Fruit fly (Drosophila melanogaster): ENCODE results near the gene LSm-4.

Gene LSm-4

dm6 chr2L:10439174-10439573, 34.2 kb upstream of the LSm-4 start, which contains the start of gene Nse4 (continued):
- no peak for TF ChIP-seq Ravus (GFP tag; IDR thresholded peaks at IDR 0.05)
- no peak for TF ChIP-seq grau (tag; optimal IDR thresholded peaks at IDR 0.05)
- no peak for TF ChIP-seq Hsf (GFP tag; optimal IDR thresholded peaks at IDR 0.05)
- peak; percentile 97 for TF ChIP-seq CG30020 (tag; optimal IDR thresholded peaks at IDR 0.05)
- TF ChIP-seq HLH4C (GFP tag; IDR thresholded peaks at IDR 0.05; ENCODE audit: partially characterized antibody) = peak; percentile 94
- peak; percentile 38 for TF ChIP-seq CG8290 (GFP tag; optimal IDR thresholded peaks at IDR 0.05)
- TF ChIP-seq CG8290 (tag; optimal IDR thresholded peaks at IDR 0.05) = no peak
- no peak for TF ChIP-seq CG6854 (GFP tag; optimal IDR thresholded peaks at IDR 0.05)
- TF ChIP-seq tap (tag; optimal IDR thresholded peaks at IDR 0.05) = no peak
- TF ChIP-seq CG2129 (GFP tag; IDR thresholded peaks at IDR 0.05; ENCODE audit: partially characterized antibody) = no peak
- no peak for TF ChIP-seq Ssrp (tag; optimal IDR thresholded peaks at IDR 0.05)
- TF ChIP-seq Spps (tag; optimal IDR thresholded peaks at IDR 0.05) = no peak
- TF ChIP-seq CG31224 (GFP tag; IDR thresholded peaks at IDR 0.05) = no peak
- TF ChIP-seq CG17186 (GFP tag; optimal IDR thresholded peaks at IDR 0.05) = no peak
- TF ChIP-seq trem (tag; optimal IDR thresholded peaks at IDR 0.05) = peak; percentile 37
- TF ChIP-seq CG7928 (GFP tag; optimal IDR thresholded peaks at IDR 0.05) = no peak
- TF ChIP-seq HmgZ (tag; optimal IDR thresholded peaks at IDR 0.05) = peak; percentile 5
- no peak for TF ChIP-seq phol (tag; optimal IDR thresholded peaks at IDR 0.05)
- no peak for TF ChIP-seq salm (tag; optimal IDR thresholded peaks at IDR 0.05)
- peak; percentile 93 for TF ChIP-seq CG14860 (GFP tag; IDR thresholded peaks at IDR 0.05; ENCODE audit: partially characterized antibody)
- no peak for TF ChIP-seq Dad (GFP tag; optimal IDR thresholded peaks at IDR 0.05)
- peak; percentile 85; the same call in 2 of the 4 replicates for TF ChIP-seq chinmo (GFP tag; IDR thresholded peaks at IDR 0.05; ENCODE audit: partially characterized antibody)
- TF ChIP-seq pan (optimal IDR thresholded peaks at IDR 0.05) = no peak
- TF ChIP-seq pan (GFP tag; optimal IDR thresholded peaks at IDR 0.05 in 1 of 2, IDR thresholded peaks at IDR 0.05 in 1 of 2) = no peak
- peak; percentile 5 for TF ChIP-seq CoRest (tag; optimal IDR thresholded peaks at IDR 0.05)
- no peak for TF ChIP-seq B-H1 (GFP tag; IDR thresholded peaks at IDR 0.05)
- TF ChIP-seq CG12299 (tag; optimal IDR thresholded peaks at IDR 0.05) = no peak
- TF ChIP-seq CG6654 (GFP tag; optimal IDR thresholded peaks at IDR 0.05) = no peak
- no peak for TF ChIP-seq Kr (GFP tag; optimal IDR thresholded peaks at IDR 0.05)
- no peak for TF ChIP-seq CG1792 (GFP tag; optimal IDR thresholded peaks at IDR 0.05)
- TF ChIP-seq so (GFP tag; IDR thresholded peaks at IDR 0.05) = no peak
- no peak for TF ChIP-seq HLHmδ (GFP tag; optimal IDR thresholded peaks at IDR 0.05)
- TF ChIP-seq CG12659 (GFP tag; optimal IDR thresholded peaks at IDR 0.05) = peak; percentile 65
- TF ChIP-seq inv (GFP tag; IDR thresholded peaks at IDR 0.05; ENCODE audit: partially characterized antibody) = peak; percentile 73
- peak; percentile 99 for TF ChIP-seq CG1603 (tag; optimal IDR thresholded peaks at IDR 0.05)
- TF ChIP-seq CG15479 (GFP tag; optimal IDR thresholded peaks at IDR 0.05) = no peak
- TF ChIP-seq CG8924 (tag; optimal IDR thresholded peaks at IDR 0.05) = no peak
- no peak for TF ChIP-seq Poxn (GFP tag; IDR thresholded peaks at IDR 0.05)
- TF ChIP-seq gcm2 (GFP tag; optimal IDR thresholded peaks at IDR 0.05) = no peak
- no peak for TF ChIP-seq ro (GFP tag; IDR thresholded peaks at IDR 0.05)
- peak; percentile 86 for TF ChIP-seq CG13287 (GFP tag; IDR thresholded peaks at IDR 0.05; ENCODE audit: partially characterized antibody)
- TF ChIP-seq bab2 (GFP tag; optimal IDR thresholded peaks at IDR 0.05) = no peak
- TF ChIP-seq CG15011 (GFP tag; optimal IDR thresholded peaks at IDR 0.05) = no peak
- no peak for TF ChIP-seq CG3838 (GFP tag; optimal IDR thresholded peaks at IDR 0.05)
- peak; percentile 65 for TF ChIP-seq BEAF-32 (GFP tag; optimal IDR thresholded peaks at IDR 0.05)
- TF ChIP-seq CG8281 (tag; optimal IDR thresholded peaks at IDR 0.05) = no peak
- TF ChIP-seq hbn (GFP tag; IDR thresholded peaks at IDR 0.05; ENCODE audit: partially characterized antibody) = peak; percentile 68
- TF ChIP-seq CG5953 (GFP tag; IDR thresholded peaks at IDR 0.05) = no peak
- TF ChIP-seq CrebB (tag; optimal IDR thresholded peaks at IDR 0.05) = no peak
- TF ChIP-seq CG16779 (GFP tag; IDR thresholded peaks at IDR 0.05) = no peak
- TF ChIP-seq sna (GFP tag; IDR thresholded peaks at IDR 0.05; ENCODE audit: partially characterized antibody) = peak; percentile 83

All from whole organism, embryonic.